Worm (Caenorhabditis elegans): ENCODE data around the gene F40F9.10.

DNA sequence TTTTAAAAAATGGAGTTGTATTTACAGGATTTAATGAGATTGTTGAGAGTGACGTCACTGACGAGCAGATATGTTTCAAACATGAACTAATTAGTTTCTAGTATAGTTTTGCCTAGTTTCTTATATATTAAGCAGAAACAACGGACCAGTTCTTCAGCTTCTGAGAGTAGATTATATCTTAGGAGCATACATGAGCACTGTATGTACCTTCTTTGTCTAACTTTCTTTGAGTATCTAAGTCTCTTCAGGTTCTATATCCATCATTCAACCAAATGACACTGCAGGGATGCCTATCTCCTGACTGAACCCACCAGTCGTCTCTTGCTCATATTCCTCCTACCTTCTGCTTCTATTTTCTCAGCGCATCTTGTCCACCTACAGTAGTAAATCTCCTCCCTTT, 16.7 kb downstream of the F40F9.10 start, which contains the start of gene her-1:
- TF ChIP-seq him-1 (tag; optimal IDR thresholded peaks at IDR 0.05) (no peak), W03F9.2 (tag; optimal IDR thresholded peaks at IDR 0.05) (no peak), dao-5 (tag; optimal IDR thresholded peaks at IDR 0.05) (no peak)

Data from whole organism, L4/young adult.